Fruit fly (Drosophila melanogaster): ENCODE data around the gene mmm.

Gene mmm

DNA sequence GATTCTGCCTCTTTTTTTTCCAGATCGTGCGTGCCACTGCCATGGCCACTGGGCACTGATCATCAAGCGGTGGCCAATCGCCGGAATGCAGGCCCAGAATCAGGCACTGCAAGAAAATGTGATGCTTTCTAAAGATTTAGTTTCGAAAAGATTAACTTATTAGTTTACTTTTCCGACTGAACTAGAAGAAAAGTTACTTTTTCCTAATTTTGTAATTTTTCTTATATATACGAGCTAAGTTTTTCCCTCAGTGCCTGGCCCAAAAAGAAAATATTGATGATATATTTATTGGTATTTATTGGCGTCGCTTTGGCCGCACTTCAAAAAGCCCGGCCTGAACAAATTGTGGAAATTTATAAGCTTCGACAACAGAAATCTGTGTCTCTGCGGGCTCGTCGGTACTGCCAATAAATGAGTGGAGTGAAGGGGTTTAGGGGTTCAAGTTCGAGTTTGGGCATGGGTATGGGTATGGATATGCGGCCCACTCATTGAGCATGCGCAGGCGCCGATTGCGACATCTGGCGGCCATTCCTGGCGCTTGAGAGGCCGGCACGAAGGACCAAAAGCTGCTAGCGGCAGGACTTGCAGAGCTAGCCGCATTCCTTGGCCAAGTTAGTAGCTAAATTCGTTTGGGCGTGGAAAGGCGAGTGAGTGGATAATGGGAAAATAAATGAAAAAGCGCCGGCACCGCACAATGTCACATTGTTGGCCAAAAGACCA, 18.0 kb downstream of the mmm start (continued):
- no peak for TF ChIP-seq Jarid2 (GFP tag; optimal IDR thresholded peaks at IDR 0.05)
- TF ChIP-seq chm (GFP tag; IDR thresholded peaks at IDR 0.05): no peak
- TF ChIP-seq NC2β (GFP tag; optimal IDR thresholded peaks at IDR 0.05): no peak
- TF ChIP-seq Pdp1 (GFP tag; optimal IDR thresholded peaks at IDR 0.05): no peak
- no peak for TF ChIP-seq D19B (GFP tag; optimal IDR thresholded peaks at IDR 0.05)
- peak; percentile 21 for TF ChIP-seq nmo (GFP tag; optimal IDR thresholded peaks at IDR 0.05)
- no peak for TF ChIP-seq CG7745 (tag; optimal IDR thresholded peaks at IDR 0.05)
- TF ChIP-seq CG6791 (GFP tag; IDR thresholded peaks at IDR 0.05; ENCODE audit: partially characterized antibody): no peak
- TF ChIP-seq CG30431 (GFP tag; optimal IDR thresholded peaks at IDR 0.05): no peak
- TF ChIP-seq dati (GFP tag; IDR thresholded peaks at IDR 0.05): no peak
- TF ChIP-seq grau (tag; optimal IDR thresholded peaks at IDR 0.05): no peak
- TF ChIP-seq sim (GFP tag; IDR thresholded peaks at IDR 0.05): 0 out of 2 replicates have a peak, but pooled peaks have one; percentile 8
- peak; percentile 19; the same call in 1 of the 2 replicates for TF ChIP-seq E2f2 (GFP tag; IDR thresholded peaks at IDR 0.05)
- peak; percentile 49 for TF ChIP-seq CG10366 (GFP tag; IDR thresholded peaks at IDR 0.05)
- no peak for TF ChIP-seq CG15514 (GFP tag; optimal IDR thresholded peaks at IDR 0.05)
- peak; percentile 26 for TF ChIP-seq CG13424 (tag; optimal IDR thresholded peaks at IDR 0.05)
- peak; percentile 42 for TF ChIP-seq gem (tag; optimal IDR thresholded peaks at IDR 0.05)
- TF ChIP-seq croc (GFP tag; conservative IDR thresholded peaks at IDR 0.05): no peak
- TF ChIP-seq CG1233 (GFP tag; optimal IDR thresholded peaks at IDR 0.05): no peak
- no peak for TF ChIP-seq ems (GFP tag; optimal IDR thresholded peaks at IDR 0.05)
- TF ChIP-seq row (GFP tag; IDR thresholded peaks at IDR 0.05): 0 out of 3 replicates have a peak, but pooled peaks have one; percentile 29

- TF ChIP-seq wor (GFP tag; IDR thresholded peaks at IDR 0.05) (no peak), Dfd (GFP tag; optimal IDR thresholded peaks at IDR 0.05) (no peak), Med (GFP tag) (peak; percentile 24)
Measured at dm6 chr3L:7603397-7603796, 20.1 kb downstream of the mmm start.

dm6 chr3L:7604863-7605262, 21.6 kb downstream of the mmm start:
- TF ChIP-seq Side (GFP tag; optimal IDR thresholded peaks at IDR 0.05) (no peak), dimm (GFP tag; IDR thresholded peaks at IDR 0.05) (no peak), Ets65A (GFP tag) (peak; percentile 25), Tbp (GFP tag; optimal IDR thresholded peaks at IDR 0.05) (no peak), HmgD (GFP tag; optimal IDR thresholded peaks at IDR 0.05) (no peak), CG11456 (GFP tag; IDR thresholded peaks at IDR 0.05) (0 out of 3 replicates have a peak, but pooled peaks have one; percentile 29), D (optimal IDR thresholded peaks at IDR 0.05) (no peak), D (GFP tag; optimal IDR thresholded peaks at IDR 0.05) (no peak), stwl (tag; optimal IDR thresholded peaks at IDR 0.05) (peak; percentile 29), cato (GFP tag; optimal IDR thresholded peaks at IDR 0.05; ENCODE audit: borderline replicate concordance) (no peak), Xrp1 (GFP tag; IDR thresholded peaks at IDR 0.05) (no peak), rib (GFP tag; IDR thresholded peaks at IDR 0.05) (no peak), CG11696 (GFP tag; IDR thresholded peaks at IDR 0.05) (no peak), Rfx (GFP tag; IDR thresholded peaks at IDR 0.05) (0 out of 2 replicates have a peak, but pooled peaks have one; percentile 23), bbx (GFP tag; IDR thresholded peaks at IDR 0.05; ENCODE audit: partially characterized antibody) (peak; percentile 51), Jarid2 (GFP tag; optimal IDR thresholded peaks at IDR 0.05) (peak; percentile 79), pb (GFP tag; optimal IDR thresholded peaks at IDR 0.05) (no peak), CG13287 (GFP tag; IDR thresholded peaks at IDR 0.05; ENCODE audit: partially characterized antibody) (peak; percentile 35; the same call in 1 of the 2 replicates), Lpt (GFP tag; optimal IDR thresholded peaks at IDR 0.05) (no peak), CG18262 (tag; optimal IDR thresholded peaks at IDR 0.05) (no peak), amos (GFP tag; IDR thresholded peaks at IDR 0.05; ENCODE audit: partially characterized antibody) (0 out of 2 replicates have a peak, but pooled peaks have one; percentile 14), Med (GFP tag) (peak; percentile 58), en (GFP tag; optimal IDR thresholded peaks at IDR 0.05) (no peak), CG3847 (GFP tag; IDR thresholded peaks at IDR 0.05) (no peak), CG1603 (tag; optimal IDR thresholded peaks at IDR 0.05) (no peak), CG6813 (GFP tag; optimal IDR thresholded peaks at IDR 0.05) (no peak)

All from whole organism, embryonic.